Worm (Caenorhabditis elegans): ENCODE measurements around the gene H12C20.7.

Gene H12C20.7

DNA sequence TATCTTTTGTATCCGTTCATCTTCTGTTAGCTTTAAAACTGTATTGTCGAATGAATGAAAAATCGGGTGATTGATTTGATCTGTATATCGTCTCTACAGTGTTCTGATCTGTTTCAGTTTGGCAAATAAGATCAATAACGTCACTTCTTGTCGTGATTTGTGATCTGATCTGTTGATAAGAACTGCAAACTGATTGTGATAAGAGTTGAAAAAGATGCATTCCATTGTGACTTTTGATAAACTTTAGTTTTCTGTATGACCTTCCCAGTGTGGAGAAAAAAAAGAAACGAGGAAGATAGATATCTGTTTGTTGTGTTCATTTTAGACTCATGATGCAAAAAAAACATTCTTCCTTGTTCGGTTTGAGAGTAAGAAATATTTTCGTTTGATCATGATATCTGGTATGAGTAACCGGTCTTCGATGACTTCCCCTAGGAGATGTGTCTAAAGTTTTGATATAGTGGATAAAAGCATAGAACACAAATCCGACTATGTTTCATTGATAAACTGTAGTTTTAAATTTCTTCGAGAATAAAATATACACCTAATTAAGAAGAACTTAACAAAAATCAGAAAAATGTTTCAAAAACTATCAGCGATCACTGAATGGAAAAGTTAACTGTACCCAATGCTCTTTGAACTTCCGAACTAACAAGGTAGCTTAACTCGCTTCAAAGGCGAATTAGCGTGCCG, 42.2 kb upstream of the H12C20.7 start (continued):
- TF ChIP-seq fkh-10 (GFP tag; optimal IDR thresholded peaks at IDR 0.05) (no peak), eor-1 (tag; optimal IDR thresholded peaks at IDR 0.05) (no peak)

DNA sequence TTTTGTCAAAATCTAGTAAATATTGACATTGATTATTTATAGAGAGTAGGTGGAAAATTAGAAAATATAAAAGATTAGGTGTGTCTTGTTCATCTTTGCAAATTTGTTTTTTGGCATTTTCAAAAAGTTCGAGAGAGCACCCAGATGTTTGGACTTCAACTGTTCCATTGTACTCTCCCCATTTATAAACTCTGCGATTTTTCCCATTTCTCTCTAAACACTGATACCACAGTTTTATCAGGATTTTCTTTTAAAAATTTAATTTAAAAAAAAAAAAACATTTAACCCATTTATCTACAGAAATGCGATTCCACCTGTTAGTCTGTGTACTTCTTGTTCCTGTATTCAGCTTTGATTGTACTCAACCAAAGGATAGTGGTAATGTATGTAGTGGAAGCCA, 40.2 kb upstream of the H12C20.7 start, which contains the start of gene tag-290:
tag-290 (plus strand) TSS at position 301 of the 400 bp plus-strand sequence.
- TF ChIP-seq pha-4 (tag; optimal IDR thresholded peaks at IDR 0.05) (peak; percentile 74), R02D3.7 (tag; optimal IDR thresholded peaks at IDR 0.05) (no peak)

DNA sequence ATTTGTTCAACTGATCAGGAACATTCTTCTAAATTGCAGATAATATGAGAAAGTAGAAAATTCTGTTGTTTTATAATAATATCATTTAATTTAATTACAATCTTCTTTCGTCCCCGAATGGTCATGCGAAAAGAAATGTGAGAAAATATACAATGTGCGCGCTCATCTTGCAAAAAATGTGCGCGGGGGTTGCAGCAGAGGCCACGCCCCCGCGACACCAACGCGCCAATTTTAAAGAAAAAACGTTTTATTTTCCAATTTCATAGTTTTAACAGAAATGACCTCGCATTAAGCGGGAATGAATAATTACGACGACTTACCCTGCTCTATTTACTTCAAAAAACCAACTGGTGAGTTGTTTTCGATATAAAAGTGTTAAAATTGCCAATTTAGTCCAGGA, 37.7 kb upstream of the H12C20.7 start, which contains the start of gene sas-5:
sas-5 (plus strand) TSS at position 257 of the 400 bp plus-strand sequence.
- TF ChIP-seq nhr-12 (tag; optimal IDR thresholded peaks at IDR 0.05): no peak
- TF ChIP-seq mdl-1 (tag; optimal IDR thresholded peaks at IDR 0.05): no peak
- TF ChIP-seq nhr-237 (tag; optimal IDR thresholded peaks at IDR 0.05): no peak
- peak; percentile 56 for TF ChIP-seq R02D3.7 (tag; optimal IDR thresholded peaks at IDR 0.05)
- TF ChIP-seq snpc-4 (tag; optimal IDR thresholded peaks at IDR 0.05): peak; percentile 72
- no peak for TF ChIP-seq egl-27 (tag; optimal IDR thresholded peaks at IDR 0.05)
- peak; percentile 81 for TF ChIP-seq nhr-43 (tag; optimal IDR thresholded peaks at IDR 0.05; ENCODE audit: poor library complexity, severe bottlenecking)
- no peak for TF ChIP-seq skn-1 (tag; optimal IDR thresholded peaks at IDR 0.05)
- peak; percentile 83 for TF ChIP-seq ceh-82 (tag; optimal IDR thresholded peaks at IDR 0.05)
- TF ChIP-seq nhr-76 (tag; optimal IDR thresholded peaks at IDR 0.05): peak; percentile 59
- no peak for TF ChIP-seq pha-4 (tag; optimal IDR thresholded peaks at IDR 0.05)
- peak; percentile 47 for TF ChIP-seq lsy-12 (tag; optimal IDR thresholded peaks at IDR 0.05)
- peak; percentile 29 for TF ChIP-seq ztf-11 (tag; optimal IDR thresholded peaks at IDR 0.05)
- TF ChIP-seq nhr-23 (tag; optimal IDR thresholded peaks at IDR 0.05): peak; percentile 73
- TF ChIP-seq lin-39 (tag; optimal IDR thresholded peaks at IDR 0.05): peak; percentile 54
- peak; percentile 56 for TF ChIP-seq nhr-25 (tag; optimal IDR thresholded peaks at IDR 0.05)
- peak; percentile 40 for TF ChIP-seq ceh-28 (tag; optimal IDR thresholded peaks at IDR 0.05)
- peak; percentile 5 for TF ChIP-seq jun-1 (tag; optimal IDR thresholded peaks at IDR 0.05)
- peak; percentile 65 for TF ChIP-seq nfya-1 (tag; optimal IDR thresholded peaks at IDR 0.05; ENCODE audit: insufficient read depth)
- TF ChIP-seq ceh-16 (tag; optimal IDR thresholded peaks at IDR 0.05): no peak
- TF ChIP-seq unc-39 (tag; optimal IDR thresholded peaks at IDR 0.05): no peak
- TF ChIP-seq elt-1 (tag; optimal IDR thresholded peaks at IDR 0.05): no peak
- peak; percentile 49 for TF ChIP-seq tbx-2 (tag; optimal IDR thresholded peaks at IDR 0.05)
- TF ChIP-seq hmg-11 (tag; optimal IDR thresholded peaks at IDR 0.05): peak; percentile 89
- peak; percentile 64 for TF ChIP-seq lin-15B (tag; optimal IDR thresholded peaks at IDR 0.05)
- TF ChIP-seq ZK546.5 (tag; optimal IDR thresholded peaks at IDR 0.05): no peak
- peak; percentile 59 for TF ChIP-seq elt-2 (tag; optimal IDR thresholded peaks at IDR 0.05)
- TF ChIP-seq ceh-9 (tag; optimal IDR thresholded peaks at IDR 0.05): no peak
- TF ChIP-seq aly-2 (tag; optimal IDR thresholded peaks at IDR 0.05): no peak
- no peak for TF ChIP-seq ama-1 (optimal IDR thresholded peaks at IDR 0.05)

DNA sequence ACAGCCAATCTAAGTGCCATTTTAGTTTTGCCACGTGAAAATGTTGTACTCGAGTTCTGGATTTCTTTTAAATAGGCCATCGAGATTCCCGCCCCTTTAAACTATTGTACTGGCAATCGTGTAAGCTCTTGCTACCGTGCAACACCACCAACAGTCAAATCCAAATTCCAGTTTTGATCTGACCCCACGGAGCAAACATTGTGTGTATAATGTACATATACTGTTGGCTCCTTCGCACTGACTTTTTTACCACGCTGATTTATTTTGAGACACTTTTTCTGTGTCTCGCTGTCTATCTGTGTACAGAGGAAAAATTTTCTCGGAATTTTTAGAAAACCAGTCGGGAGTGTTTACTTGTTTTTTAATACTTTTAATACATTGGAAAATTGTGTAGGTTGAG, 37.3 kb upstream of the H12C20.7 start, which contains the start of gene piit-1:
piit-1 (minus strand) TSS at position 101 of the 400 bp plus-strand sequence.
- TF ChIP-seq egl-27 (tag; optimal IDR thresholded peaks at IDR 0.05) (no peak), pha-4 (tag; optimal IDR thresholded peaks at IDR 0.05) (peak; percentile 32)

DNA sequence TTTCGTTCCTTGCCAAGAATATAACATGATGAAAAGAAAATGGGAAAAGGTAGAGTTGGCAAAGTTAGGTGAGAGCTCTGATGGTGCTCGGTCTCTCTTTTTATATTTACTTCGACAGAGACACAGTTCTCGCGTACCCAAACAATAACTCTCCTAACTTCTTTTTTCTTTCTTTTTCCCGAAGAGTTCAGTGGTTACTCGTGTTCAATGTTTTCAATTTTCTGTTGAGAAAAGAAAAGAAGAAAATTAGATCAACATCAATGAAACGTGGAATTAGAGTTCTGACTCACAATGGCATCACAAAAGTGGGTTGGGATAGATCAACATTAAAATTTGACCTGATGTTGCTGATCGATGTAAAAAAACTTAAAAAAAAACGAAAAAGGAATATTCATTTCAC, 33.6 kb upstream of the H12C20.7 start, which contains the start of gene idpp-16:
idpp-16 (minus strand) TSS at position 101 of the 400 bp plus-strand sequence.
- peak; percentile 74 for TF ChIP-seq pha-4 (tag; optimal IDR thresholded peaks at IDR 0.05)
- no peak for TF ChIP-seq fkh-2 (tag; optimal IDR thresholded peaks at IDR 0.05)
- TF ChIP-seq daf-12 (tag; optimal IDR thresholded peaks at IDR 0.05): no peak
- no peak for TF ChIP-seq nhr-77 (tag; optimal IDR thresholded peaks at IDR 0.05)
